Fruit fly (Drosophila melanogaster): Measurements from ENCODE around the gene Coq8.

Coq8 gene

dm6 chrX:12900718-12901442 lies at the start of gene Coq8:
Gene Coq8, minus strand, starts transcription at chrX:12901114.
- TF ChIP-seq HLH106 (tag; optimal IDR thresholded peaks at IDR 0.05), result no peak
- TF ChIP-seq woc (GFP tag; optimal IDR thresholded peaks at IDR 0.05), result peak; percentile 87
- peak; percentile 91 for TF ChIP-seq Myc (optimal IDR thresholded peaks at IDR 0.05)

dm6 chrX:12947670-12948069 lies 46.8 kb upstream of the Coq8 start:
- TF ChIP-seq brk (GFP tag; optimal IDR thresholded peaks at IDR 0.05) (no peak), dmrt93B (GFP tag; optimal IDR thresholded peaks at IDR 0.05) (no peak), sv (GFP tag; optimal IDR thresholded peaks at IDR 0.05) (no peak), GATAd (GFP tag; optimal IDR thresholded peaks at IDR 0.05) (no peak)

dm6 chrX:12940396-12940795 lies 39.5 kb upstream of the Coq8 start:
- no peak for TF ChIP-seq Jra (GFP tag; optimal IDR thresholded peaks at IDR 0.05)
- TF ChIP-seq GATAd (GFP tag; optimal IDR thresholded peaks at IDR 0.05), result no peak
- no peak for TF ChIP-seq brk (GFP tag; optimal IDR thresholded peaks at IDR 0.05)
- TF ChIP-seq Hr83 (GFP tag; optimal IDR thresholded peaks at IDR 0.05; ENCODE audit: poor library complexity, severe bottlenecking), result no peak
- TF ChIP-seq CrebA (GFP tag; optimal IDR thresholded peaks at IDR 0.05; ENCODE audit: borderline replicate concordance), result no peak

DNA sequence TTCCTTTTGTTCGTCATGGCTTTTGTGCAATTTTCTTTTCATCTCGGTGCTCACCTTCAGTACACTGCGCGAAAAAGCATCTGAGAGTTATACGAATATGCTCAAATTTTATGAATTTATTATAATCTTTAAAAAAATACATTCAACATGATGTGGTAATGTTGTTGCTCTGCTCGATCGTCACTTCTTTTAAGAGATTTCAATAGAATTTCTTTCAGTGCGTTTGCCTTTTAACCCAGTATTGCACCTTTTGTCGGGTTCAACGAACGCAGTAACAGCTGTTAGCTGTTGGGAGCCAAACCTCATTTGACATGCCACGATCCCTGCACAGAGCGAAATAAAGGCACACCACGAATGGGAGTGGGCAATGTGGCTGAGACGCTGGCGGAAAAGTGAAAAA lies 39.0 kb upstream of the Coq8 start:
- TF ChIP-seq Sp1 (GFP tag; optimal IDR thresholded peaks at IDR 0.05), result no peak
- no peak for TF ChIP-seq rgr (GFP tag; optimal IDR thresholded peaks at IDR 0.05)
- peak; percentile 2 for TF ChIP-seq h (GFP tag; optimal IDR thresholded peaks at IDR 0.05)
- TF ChIP-seq woc (GFP tag; optimal IDR thresholded peaks at IDR 0.05), result no peak
- no peak for TF ChIP-seq dmrt93B (GFP tag; optimal IDR thresholded peaks at IDR 0.05)
- peak; percentile 9 for TF ChIP-seq psq (GFP tag; optimal IDR thresholded peaks at IDR 0.05)
- peak; percentile 31 for TF ChIP-seq HLH106 (tag; optimal IDR thresholded peaks at IDR 0.05)
- peak in 1 of 2 experiments; percentile 20 for TF ChIP-seq foxo (GFP tag; optimal IDR thresholded peaks at IDR 0.05)

DNA sequence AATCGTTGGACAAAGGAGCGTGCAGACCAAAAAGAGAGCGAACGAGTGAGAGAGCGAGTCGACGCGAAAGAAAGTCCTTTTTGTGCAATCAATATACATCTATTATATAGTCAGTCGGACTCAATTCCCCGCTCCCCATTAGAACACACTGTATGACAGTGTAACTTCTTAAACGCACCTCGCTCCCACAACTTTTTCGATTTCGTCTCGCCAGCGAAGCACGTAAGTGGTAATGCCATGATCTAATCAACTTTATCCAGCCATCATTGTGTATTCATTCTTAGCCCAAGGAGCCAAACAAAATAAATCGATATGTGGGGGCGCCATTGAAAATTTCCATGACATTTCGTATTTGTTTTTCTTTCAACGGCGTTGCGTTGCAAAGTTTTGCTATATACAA lies 38.1 kb upstream of the Coq8 start:
- TF ChIP-seq Mio (GFP tag; optimal IDR thresholded peaks at IDR 0.05) (no peak), Rel (GFP tag; optimal IDR thresholded peaks at IDR 0.05) (no peak), Rel (tag; optimal IDR thresholded peaks at IDR 0.05) (no peak), OdsH (GFP tag; optimal IDR thresholded peaks at IDR 0.05) (no peak), jim (GFP tag; optimal IDR thresholded peaks at IDR 0.05) (no peak), dl (GFP tag; optimal IDR thresholded peaks at IDR 0.05; ENCODE audit: insufficient read depth in 1 of 2, partially characterized antibody in 2 of 2) (no peak), Sp1 (GFP tag; optimal IDR thresholded peaks at IDR 0.05) (no peak), rgr (GFP tag; optimal IDR thresholded peaks at IDR 0.05) (no peak), ey (GFP tag; optimal IDR thresholded peaks at IDR 0.05) (no peak), Hnf4 (GFP tag; optimal IDR thresholded peaks at IDR 0.05) (no peak), psq (GFP tag; optimal IDR thresholded peaks at IDR 0.05) (no peak), HLH106 (tag; optimal IDR thresholded peaks at IDR 0.05) (no peak), woc (GFP tag; optimal IDR thresholded peaks at IDR 0.05) (no peak), fru (GFP tag; optimal IDR thresholded peaks at IDR 0.05) (no peak), br (GFP tag; optimal IDR thresholded peaks at IDR 0.05) (no peak)

DNA sequence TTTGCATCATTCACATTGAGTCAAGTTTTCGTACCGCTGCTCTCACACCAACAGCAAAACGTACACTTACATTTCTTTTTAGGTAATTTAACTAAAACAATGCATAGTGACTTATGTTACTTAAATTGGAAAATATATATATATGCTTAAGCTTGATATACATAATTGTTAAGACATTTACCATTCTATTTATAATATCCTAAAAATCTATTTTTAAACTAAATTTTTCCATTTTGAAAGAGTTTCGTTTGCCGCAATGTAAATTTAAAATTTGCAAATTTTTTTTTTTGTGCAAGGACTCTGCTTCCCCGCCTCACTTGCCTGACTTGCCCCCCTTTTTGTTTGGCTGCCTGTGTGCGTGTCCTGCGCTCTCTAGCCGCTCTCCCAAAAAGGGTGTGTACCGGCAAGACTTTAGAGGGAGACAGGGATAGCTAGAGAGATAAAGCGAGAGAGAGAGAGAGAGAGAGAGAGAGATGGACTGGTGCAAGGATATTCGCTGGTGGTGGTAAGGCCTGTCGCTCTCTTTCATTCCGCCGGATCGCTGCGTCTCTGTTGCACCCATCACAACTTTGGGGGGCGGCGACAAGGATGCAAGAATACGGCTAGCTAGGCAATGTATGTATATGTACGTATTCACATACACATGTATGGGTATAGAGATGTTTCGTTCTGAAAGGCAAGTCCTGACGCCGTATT lies 37.1 kb upstream of the Coq8 start:
- no peak for TF ChIP-seq Vsx2 (GFP tag; optimal IDR thresholded peaks at IDR 0.05; ENCODE audit: partially characterized antibody)
- no peak for TF ChIP-seq GATAd (GFP tag; optimal IDR thresholded peaks at IDR 0.05)
- TF ChIP-seq Hr78 (GFP tag; optimal IDR thresholded peaks at IDR 0.05), result no peak
- no peak for TF ChIP-seq fru (GFP tag; optimal IDR thresholded peaks at IDR 0.05)
- TF ChIP-seq CG32264 (GFP tag; optimal IDR thresholded peaks at IDR 0.05), result no peak
- TF ChIP-seq dmrt93B (GFP tag; optimal IDR thresholded peaks at IDR 0.05), result no peak
- TF ChIP-seq HLH106 (tag; optimal IDR thresholded peaks at IDR 0.05), result peak; percentile 28
- TF ChIP-seq rgr (GFP tag; optimal IDR thresholded peaks at IDR 0.05), result no peak
- TF ChIP-seq Sp1 (GFP tag; optimal IDR thresholded peaks at IDR 0.05), result peak; percentile 37
- no peak for TF ChIP-seq OdsH (GFP tag; optimal IDR thresholded peaks at IDR 0.05)
- TF ChIP-seq Dif (GFP tag; optimal IDR thresholded peaks at IDR 0.05; ENCODE audit: partially characterized antibody), result no peak
- TF ChIP-seq Hr83 (GFP tag; optimal IDR thresholded peaks at IDR 0.05; ENCODE audit: poor library complexity, severe bottlenecking), result no peak

Measured in whole organism, wandering third instar larva.